Fruit fly (Drosophila melanogaster): ENCODE measurements around the gene CG46318.

DNA sequence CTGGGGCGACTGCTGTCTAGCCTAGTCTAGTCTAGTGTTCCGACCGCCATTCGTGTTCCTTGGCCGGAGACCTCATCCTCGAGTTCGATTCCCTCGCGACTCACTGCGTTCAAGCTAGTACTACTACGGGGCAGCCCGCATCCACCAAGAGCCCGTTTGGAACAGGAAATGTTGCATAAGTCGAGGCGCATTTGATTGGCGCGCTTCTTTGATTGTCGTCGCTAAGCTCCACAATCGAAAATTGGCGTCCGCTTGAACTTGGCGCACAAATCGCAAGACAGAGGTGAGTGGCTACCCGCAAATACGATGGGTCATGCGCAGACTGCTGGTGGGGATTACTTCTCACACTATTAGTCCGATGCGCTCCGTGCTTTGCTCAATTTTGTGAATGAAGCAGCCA lies 650 bp downstream of the CG46318 start:
- TF ChIP-seq toe (GFP tag; optimal IDR thresholded peaks at IDR 0.05) (no peak), CG7045 (GFP tag; optimal IDR thresholded peaks at IDR 0.05) (no peak), Crg-1 (GFP tag; optimal IDR thresholded peaks at IDR 0.05) (no peak)
